Fruit fly (Drosophila melanogaster) whole organism, embryonic: ENCODE results near the gene yl.

Experiments
- C15 ChIP-seq: fragments of 200-800 bp; sonication (Bioruptor generic); IDR thresholded peaks from 3 replicates; pipeline ENCODE4 v1.3.6; 2022; ENCODE audit warnings: missing biosample characterization, missing genetic modification characterization
- CG1024 ChIP-seq: fragments of 200-800 bp; sonication (Bioruptor generic); IDR thresholded peaks from 2 replicates; pipeline ENCODE4 v1.3.6; 2022; ENCODE audit warnings: missing biosample characterization, missing genetic modification characterization
- CG11504 ChIP-seq: fragments of 200-800 bp; sonication (Bioruptor generic); optimal IDR thresholded peaks from 3 replicates; lab custom pipeline; 2019; ENCODE audit warnings: missing biosample characterization, mild to moderate bottlenecking, missing genetic modification characterization, moderate library complexity
- CG11560 ChIP-seq: fragments of 200-800 bp; sonication (Bioruptor generic); IDR thresholded peaks from 3 replicates; pipeline ENCODE4 v1.3.6; 2022; ENCODE audit warnings: missing biosample characterization, missing genetic modification characterization
- CG11696 ChIP-seq: fragments of 200-800 bp; sonication (Bioruptor generic); IDR thresholded peaks from 2 replicates; pipeline ENCODE4 v1.3.6; 2022; ENCODE audit warnings: missing biosample characterization, missing genetic modification characterization
- CG1233 ChIP-seq: fragments of 200-800 bp; sonication (Bioruptor generic); optimal IDR thresholded peaks from 4 replicates; lab custom pipeline; 2018; ENCODE audit warnings: missing biosample characterization, mild to moderate bottlenecking, missing genetic modification characterization
- CG12391 ChIP-seq: fragments of 200-800 bp; sonication (Bioruptor generic); optimal IDR thresholded peaks from 3 replicates; lab custom pipeline; 2018; ENCODE audit warnings: missing biosample characterization, mild to moderate bottlenecking, missing genetic modification characterization, moderate library complexity
- CG13894 ChIP-seq: fragments of 200-800 bp; sonication (Bioruptor generic); optimal IDR thresholded peaks from 3 replicates; lab custom pipeline; 2018; ENCODE audit warnings: missing biosample characterization, mild to moderate bottlenecking, missing genetic modification characterization, moderate library complexity
- CG14710 ChIP-seq: fragments of 200-800 bp; sonication (Bioruptor generic); optimal IDR thresholded peaks from 3 replicates; lab custom pipeline; 2019; ENCODE audit warnings: missing biosample characterization, mild to moderate bottlenecking, missing genetic modification characterization, moderate library complexity
- CG15479 ChIP-seq: fragments of 200-800 bp; sonication (Bioruptor generic); optimal IDR thresholded peaks from 3 replicates; lab custom pipeline; 2019; ENCODE audit warnings: missing biosample characterization, mild to moderate bottlenecking, missing genetic modification characterization, moderate library complexity
- CG15696 ChIP-seq: fragments of 200-800 bp; sonication (Bioruptor generic); optimal IDR thresholded peaks from 2 replicates; lab custom pipeline; 2019; ENCODE audit warnings: missing biosample characterization, mild to moderate bottlenecking, missing genetic modification characterization, moderate library complexity
- CG1602 ChIP-seq: fragments of 200-800 bp; sonication (Bioruptor generic); optimal IDR thresholded peaks from 3 replicates; lab custom pipeline; 2016; ENCODE audit warnings: missing biosample characterization, missing genetic modification characterization
- CG1647 ChIP-seq: fragments of 200-800 bp; sonication (Bioruptor generic); optimal IDR thresholded peaks from 3 replicates; lab custom pipeline; 2016; ENCODE audit warnings: missing biosample characterization, missing genetic modification characterization
- CG18476 ChIP-seq: fragments of 200-800 bp; sonication (Bioruptor generic); optimal IDR thresholded peaks from 2 replicates; lab custom pipeline; 2016; ENCODE audit warnings: missing biosample characterization, mild to moderate bottlenecking, missing genetic modification characterization
- CG2116 ChIP-seq: fragments of 200-800 bp; sonication (Bioruptor generic); optimal IDR thresholded peaks from 3 replicates; lab custom pipeline; 2018; ENCODE audit warnings: missing biosample characterization, mild to moderate bottlenecking, missing genetic modification characterization
- CG2120 ChIP-seq: fragments of 200-800 bp; sonication (Bioruptor generic); optimal IDR thresholded peaks from 3 replicates; lab custom pipeline; 2016; ENCODE audit warnings: missing biosample characterization, missing genetic modification characterization
- CG2202 ChIP-seq: fragments of 200-800 bp; sonication (Bioruptor generic); optimal IDR thresholded peaks from 2 replicates; lab custom pipeline; 2018; ENCODE audit warnings: missing biosample characterization, mild to moderate bottlenecking, missing genetic modification characterization
- CG2889 ChIP-seq: fragments of 200-800 bp; sonication (Bioruptor generic); IDR thresholded peaks from 3 replicates; pipeline ENCODE4 v1.3.6; 2022; ENCODE audit warnings: missing biosample characterization, missing genetic modification characterization
- CG30403 ChIP-seq: fragments of 200-800 bp; sonication (Bioruptor generic); optimal IDR thresholded peaks from 3 replicates; lab custom pipeline; 2016; ENCODE audit warnings: missing biosample characterization, missing genetic modification characterization
- CG30431 ChIP-seq: fragments of 200-800 bp; sonication (Bioruptor generic); optimal IDR thresholded peaks from 2 replicates; lab custom pipeline; 2017; ENCODE audit warnings: missing biosample characterization, missing genetic modification characterization
- CG31441 ChIP-seq: fragments of 200-800 bp; sonication (Bioruptor generic); IDR thresholded peaks from 2 replicates; pipeline ENCODE4 v1.3.6; 2022; ENCODE audit warnings: missing biosample characterization, missing genetic modification characterization
- CG3847 ChIP-seq: fragments of 200-800 bp; sonication (Bioruptor generic); IDR thresholded peaks from 2 replicates; pipeline ENCODE4 v1.3.6; 2022; ENCODE audit warnings: missing biosample characterization, missing genetic modification characterization
- CG4282 ChIP-seq: fragments of 200-800 bp; sonication (Bioruptor generic); optimal IDR thresholded peaks from 2 replicates; lab custom pipeline; 2016; ENCODE audit warnings: missing biosample characterization, missing genetic modification characterization
- CG8478 ChIP-seq: fragments of >200 bp; optimal IDR thresholded peaks from 2 replicates; lab custom pipeline; 2018
- CG8924 ChIP-seq: fragments of 200-800 bp; optimal IDR thresholded peaks from 3 replicates; lab custom pipeline; 2019; ENCODE audit warnings: missing biosample characterization, mild to moderate bottlenecking, missing genetic modification characterization, moderate library complexity
- CG9437 ChIP-seq: fragments of 200-800 bp; sonication (Bioruptor generic); optimal IDR thresholded peaks from 2 replicates; lab custom pipeline; 2018; ENCODE audit warnings: missing biosample characterization, mild to moderate bottlenecking, missing genetic modification characterization
- CG9797 ChIP-seq: fragments of 200-800 bp; sonication (Bioruptor generic); optimal IDR thresholded peaks from 3 replicates; lab custom pipeline; 2018; ENCODE audit warnings: missing biosample characterization, mild to moderate bottlenecking, missing genetic modification characterization
- CG9876 ChIP-seq: fragments of 200-800 bp; sonication (Bioruptor generic); optimal IDR thresholded peaks from 2 replicates; lab custom pipeline; 2016; ENCODE audit warnings: missing biosample characterization, missing genetic modification characterization
- CHES-1-like ChIP-seq: fragments of 200-800 bp; sonication (Bioruptor generic); optimal IDR thresholded peaks from 2 replicates; lab custom pipeline; 2016; ENCODE audit warnings: missing biosample characterization, missing genetic modification characterization
- Chrac-16 ChIP-seq: fragments of 200-800 bp; sonication (Bioruptor generic); optimal IDR thresholded peaks from 3 replicates; lab custom pipeline; 2016; ENCODE audit warnings: missing biosample characterization, missing genetic modification characterization
- CkIIα-i1 ChIP-seq: fragments of 200-800 bp; sonication (Bioruptor generic); IDR thresholded peaks from 2 replicates; pipeline ENCODE4 v1.3.6; 2022; ENCODE audit warnings: missing biosample characterization, missing genetic modification characterization
- Dad ChIP-seq: fragments of 200-800 bp; sonication (Bioruptor generic); optimal IDR thresholded peaks from 3 replicates; lab custom pipeline; 2016; ENCODE audit warnings: missing biosample characterization, missing genetic modification characterization
- Dp ChIP-seq: fragments of 200-800 bp; sonication (Bioruptor generic); optimal IDR thresholded peaks from 2 replicates; lab custom pipeline; 2018; ENCODE audit warnings: missing biosample characterization, mild to moderate bottlenecking, missing genetic modification characterization, moderate library complexity
- Drgx ChIP-seq: fragments of 200-800 bp; sonication (Bioruptor generic); IDR thresholded peaks from 2 replicates; pipeline ENCODE4 v1.3.6; 2022; ENCODE audit warnings: missing biosample characterization, missing genetic modification characterization
- E2f1 ChIP-seq: fragments of 200-800 bp; sonication (Bioruptor generic); IDR thresholded peaks from 2 replicates; pipeline ENCODE4 v1.3.6; 2022; ENCODE audit warnings: missing biosample characterization, missing genetic modification characterization
- Eip74EF ChIP-seq, 2 experiments: fragments of 200-800 bp in 1 of 2; fragments of >200 bp in 1 of 2; sonication (Bioruptor generic) in 1 of 2; optimal IDR thresholded peaks; 2 replicates each; lab custom pipeline; 2017 to 2019; ENCODE audit warnings: missing biosample characterization in 2 of 2, missing genetic modification characterization in 2 of 2, mild to moderate bottlenecking in 1 of 2, moderate library complexity in 1 of 2
- H15 ChIP-seq: fragments of 200-800 bp; sonication (Bioruptor generic); IDR thresholded peaks from 3 replicates; pipeline ENCODE4 v1.3.6; 2022; ENCODE audit warnings: missing biosample characterization, missing genetic modification characterization
- Meics ChIP-seq: fragments of 200-800 bp; sonication (Bioruptor generic); optimal IDR thresholded peaks from 2 replicates; lab custom pipeline; 2017; ENCODE audit warnings: missing biosample characterization, mild to moderate bottlenecking, missing genetic modification characterization
- Myb ChIP-seq: fragments of 200-800 bp; sonication (Bioruptor generic); optimal IDR thresholded peaks from 2 replicates; lab custom pipeline; 2016; ENCODE audit warnings: missing biosample characterization, missing genetic modification characterization
- NfI ChIP-seq: fragments of 200-800 bp; sonication (Bioruptor generic); optimal IDR thresholded peaks from 3 replicates; lab custom pipeline; 2018; ENCODE audit warnings: missing biosample characterization, mild to moderate bottlenecking, missing genetic modification characterization, moderate library complexity
- Sox102F ChIP-seq: fragments of 200-800 bp; sonication (Bioruptor generic); optimal IDR thresholded peaks from 2 replicates; lab custom pipeline; 2018; ENCODE audit warnings: missing biosample characterization, mild to moderate bottlenecking, missing genetic modification characterization, moderate library complexity
- aop ChIP-seq: fragments of 200-800 bp; sonication (Bioruptor generic); IDR thresholded peaks from 2 replicates; pipeline ENCODE4 v1.3.6; 2022; ENCODE audit warnings: missing biosample characterization, missing genetic modification characterization
- dmrt11E ChIP-seq: fragments of 200-800 bp; sonication (Bioruptor generic); optimal IDR thresholded peaks from 3 replicates; lab custom pipeline; 2018; ENCODE audit warnings: missing biosample characterization, mild to moderate bottlenecking, missing genetic modification characterization, moderate library complexity
- gt ChIP-seq: fragments of 200-800 bp; sonication (Bioruptor generic); IDR thresholded peaks from 2 replicates; pipeline ENCODE4 v1.3.6; 2022; ENCODE audit warnings: missing biosample characterization, missing genetic modification characterization
- hth ChIP-seq: fragments of >200 bp; optimal IDR thresholded peaks from 2 replicates; lab custom pipeline; 2017; ENCODE audit warnings: inconsistent platforms
- ind ChIP-seq: fragments of 200-800 bp; sonication (Bioruptor generic); optimal IDR thresholded peaks from 3 replicates; lab custom pipeline; 2016; ENCODE audit warnings: missing biosample characterization, missing genetic modification characterization
- jumu ChIP-seq: fragments of 200-800 bp; sonication (Bioruptor generic); optimal IDR thresholded peaks from 3 replicates; lab custom pipeline; 2016; ENCODE audit warnings: missing biosample characterization, missing genetic modification characterization
- kay ChIP-seq: fragments of 200-800 bp; sonication (Bioruptor generic); optimal IDR thresholded peaks from 2 replicates; lab custom pipeline; 2016; ENCODE audit warnings: missing biosample characterization, missing genetic modification characterization
- nerfin-1 ChIP-seq: fragments of 200-800 bp; sonication (Bioruptor generic); optimal IDR thresholded peaks from 3 replicates; lab custom pipeline; 2019; ENCODE audit warnings: missing biosample characterization, mild to moderate bottlenecking, missing genetic modification characterization, moderate library complexity
- pnt ChIP-seq: fragments of 200-800 bp; sonication (Bioruptor generic); optimal IDR thresholded peaks from 3 replicates; lab custom pipeline; 2016; ENCODE audit warnings: missing biosample characterization, missing genetic modification characterization
- ttk ChIP-seq: fragments of 200-800 bp; sonication (Bioruptor generic); IDR thresholded peaks from 2 replicates; pipeline ENCODE4 v2.1.2; 2022; ENCODE audit warnings: missing biosample characterization, missing genetic modification characterization

The yl gene

DNA sequence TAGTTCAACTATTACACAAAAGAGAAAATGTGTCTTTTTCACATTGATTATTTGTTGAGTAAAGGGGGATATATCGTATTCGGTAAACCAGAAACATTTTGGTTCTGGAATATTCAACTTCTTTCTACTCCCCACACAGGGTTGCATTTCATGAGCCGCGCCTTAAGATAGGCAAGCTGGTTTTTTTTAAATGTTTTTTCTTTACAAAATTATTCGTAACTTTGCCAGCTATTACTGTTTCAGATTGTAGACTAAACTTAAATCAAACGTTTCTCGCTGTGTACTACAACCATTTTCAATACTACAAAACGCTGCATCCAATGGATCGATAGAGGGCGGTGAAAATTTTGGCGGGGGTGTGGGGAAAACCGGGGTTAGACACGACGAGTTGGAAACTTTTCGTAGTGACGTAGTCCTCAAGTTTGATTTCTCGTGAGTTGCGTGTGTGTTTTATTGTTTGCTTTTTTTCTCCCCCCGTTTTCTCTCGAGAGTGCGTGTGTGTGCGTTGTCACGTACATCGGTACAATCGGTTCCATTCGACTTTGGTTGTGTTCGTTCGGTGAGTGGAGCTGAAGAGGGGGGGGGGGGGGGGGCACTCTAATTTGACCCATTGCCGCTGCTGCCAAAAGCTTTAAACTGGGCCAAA lies 20.6 kb downstream of the yl start (continued):
- TF ChIP-seq ind (GFP tag; lab: Kevin White, UChicago) = peak; percentile 23
- TF ChIP-seq CG1602 (GFP tag; lab: Kevin White, UChicago) = peak; percentile 10
- no peak for TF ChIP-seq gt (GFP tag; lab: Robert Waterston, UW)
- no peak for TF ChIP-seq CG1233 (GFP tag; lab: Kevin White, UChicago)
- no peak for TF ChIP-seq H15 (GFP tag; lab: Robert Waterston, UW)
- TF ChIP-seq Sox102F (GFP tag; lab: Kevin White, UChicago) = peak; percentile 51
- TF ChIP-seq hth (lab: Kevin White, UChicago) = no peak
- TF ChIP-seq NfI (GFP tag; lab: Kevin White, UChicago) = peak; percentile 34
- no peak for TF ChIP-seq Chrac-16
- TF ChIP-seq Myb (GFP tag; lab: Kevin White, UChicago) = peak; percentile 25
- no peak for TF ChIP-seq CG9797 (GFP tag; lab: Kevin White, UChicago)
- peak; percentile 3 for TF ChIP-seq CG1647
- peak; percentile 49 for TF ChIP-seq CG13894 (tag; lab: Kevin White, UChicago)
- no peak for TF ChIP-seq CG1024 (GFP tag; lab: Robert Waterston, UW)
- TF ChIP-seq dmrt11E (tag; lab: Kevin White, UChicago) = peak; percentile 7
- peak; percentile 28 for TF ChIP-seq Dad (GFP tag; lab: Kevin White, UChicago)
- no peak for TF ChIP-seq CG8478 (lab: Kevin White, UChicago)
- no peak for TF ChIP-seq jumu (GFP tag; lab: Kevin White, UChicago)
- TF ChIP-seq E2f1 = peak; percentile 45; the same call in 1 of the 2 replicates
- peak; percentile 57 for TF ChIP-seq CG31441 (GFP tag; lab: Robert Waterston, UW)
- TF ChIP-seq CG15479 = no peak
- peak; percentile 24 for TF ChIP-seq nerfin-1 (tag; lab: Kevin White, UChicago)
- TF ChIP-seq ttk (GFP tag; lab: Robert Waterston, UW) = 0 out of 2 replicates have a peak, but pooled peaks have one; percentile 18
- peak; percentile 34 for TF ChIP-seq Meics (GFP tag; lab: Kevin White, UChicago)
- TF ChIP-seq CG8924 (tag; lab: Kevin White, UChicago) = peak; percentile 21
- TF ChIP-seq aop (GFP tag; lab: Robert Waterston, UW) = no peak
- no peak for TF ChIP-seq CG9876 (GFP tag; lab: Kevin White, UChicago)
- TF ChIP-seq CG14710 (tag; lab: Kevin White, UChicago) = peak; percentile 11
- peak; percentile 43 for TF ChIP-seq Drgx (GFP tag; lab: Robert Waterston, UW)
- TF ChIP-seq CHES-1-like (GFP tag; lab: Kevin White, UChicago) = peak; percentile 10
- peak; percentile 50 for TF ChIP-seq CG2120
- peak; percentile 95 for TF ChIP-seq CG2116
- no peak for TF ChIP-seq CkIIα-i1 (GFP tag; lab: Robert Waterston, UW)
- TF ChIP-seq CG3847 (GFP tag; lab: Robert Waterston, UW) = no peak
- no peak for TF ChIP-seq Dp (GFP tag; lab: Kevin White, UChicago)
- TF ChIP-seq CG2202 (tag; lab: Kevin White, UChicago) = peak; percentile 18
- TF ChIP-seq CG2889 (GFP tag; lab: Robert Waterston, UW) = no peak
- TF ChIP-seq C15 (GFP tag; lab: Robert Waterston, UW) = no peak
- no peak for TF ChIP-seq kay (GFP tag; lab: Kevin White, UChicago)
- no peak for TF ChIP-seq CG11560 (tag; lab: Robert Waterston, UW)
- TF ChIP-seq CG30403 (GFP tag; lab: Kevin White, UChicago) = peak; percentile 47
- TF ChIP-seq CG11504 (tag; lab: Kevin White, UChicago) = peak; percentile 65
- no peak for TF ChIP-seq CG4282 (GFP tag; lab: Kevin White, UChicago)
- TF ChIP-seq Eip74EF (GFP tag; optimal IDR thresholded peaks at IDR 0.05; lab: Kevin White, UChicago) = peak in 1 of 2 experiments; percentile 27
- TF ChIP-seq CG15696 (tag; lab: Kevin White, UChicago) = no peak
- TF ChIP-seq pnt (GFP tag; lab: Kevin White, UChicago) = no peak
- peak; percentile 47 for TF ChIP-seq CG12391 (tag; lab: Kevin White, UChicago)
- TF ChIP-seq CG9437 (GFP tag; lab: Kevin White, UChicago) = peak; percentile 35
- TF ChIP-seq CG11696 (GFP tag; lab: Robert Waterston, UW) = no peak
- TF ChIP-seq CG30431 (GFP tag; lab: Kevin White, UChicago) = no peak
- no peak for TF ChIP-seq CG18476 (GFP tag; lab: Kevin White, UChicago)
